Worm (Caenorhabditis elegans) whole organism, young adult: ENCODE data around the gene F41C3.2.

ENCODE experiments used
- Y53F4B.3 ChIP-seq: fragments of 200-800 bp; sonication (Bioruptor generic); IDR thresholded peaks from 2 replicates; pipeline ENCODE4 v1.3.6; 2022; ENCODE audit warnings: missing genetic modification reagents, missing genetic modification characterization, missing compliant biosample characterization
- lsl-1 ChIP-seq: fragments of 200-800 bp; sonication (Bioruptor generic); optimal IDR thresholded peaks from 2 replicates; lab custom pipeline; 2018; ENCODE audit warnings: mild to moderate bottlenecking, missing genetic modification characterization, moderate library complexity, missing compliant biosample characterization

DNA sequence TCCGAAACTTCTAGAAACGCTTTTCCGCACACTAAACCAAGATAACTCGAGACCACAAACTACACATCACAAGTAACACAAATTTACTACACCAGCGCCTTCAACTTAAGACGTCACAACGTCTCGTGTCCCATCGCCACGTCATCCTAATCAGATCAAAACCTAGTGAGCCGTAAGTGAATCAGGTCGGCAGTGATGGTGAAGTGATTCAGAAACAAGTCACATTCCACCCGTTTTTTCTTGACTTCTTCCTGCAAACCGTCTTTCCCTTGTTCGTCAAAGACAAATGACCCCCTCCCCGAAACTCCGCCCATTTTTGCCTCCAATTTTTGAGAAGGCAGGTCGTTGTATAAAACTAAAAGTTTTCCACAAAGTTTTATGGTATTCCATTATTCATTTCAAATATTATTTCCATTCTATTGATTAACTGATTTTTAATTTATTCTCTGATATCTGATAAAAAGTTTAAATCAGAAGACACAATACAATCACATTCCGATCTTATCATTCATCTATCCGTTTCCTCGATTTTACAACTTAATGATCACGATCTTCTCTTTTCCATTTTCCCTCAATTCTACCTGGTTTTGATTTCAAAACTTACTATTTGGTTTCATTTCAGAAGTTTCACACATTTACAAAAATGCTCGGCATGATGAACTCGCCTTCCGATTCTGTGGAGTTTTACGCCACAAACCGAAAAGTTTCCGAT lies 13.0 kb downstream of the F41C3.2 start, which contains the start of gene F26G1.2:
- TF ChIP-seq Y53F4B.3 (GFP tag; lab: Robert Waterston, UW) = no peak
- TF ChIP-seq lsl-1 (GFP tag; lab: Kevin White, UChicago) = no peak
